Worm (Caenorhabditis elegans) whole organism, L2 larva: ENCODE results near the gene ppm-1.G.

Experiments
- C34F6.9 ChIP-seq: fragments of 150-350 bp; optimal IDR thresholded peaks from 2 replicates; lab custom pipeline; 2014; ENCODE audit warnings: missing biosample characterization, missing genetic modification characterization
- R02D3.7 ChIP-seq: fragments of 150-350 bp; optimal IDR thresholded peaks from 2 replicates; lab custom pipeline; 2014; ENCODE audit warnings: missing biosample characterization, missing genetic modification characterization
- ZK546.5 ChIP-seq: sonication (generic microtip); optimal IDR thresholded peaks from 2 replicates; lab custom pipeline; 2017; ENCODE audit warnings: missing biosample characterization, missing genetic modification characterization
- alr-1 ChIP-seq: fragments of 150-350 bp; optimal IDR thresholded peaks from 2 replicates; lab custom pipeline; 2014; ENCODE audit warnings: missing biosample characterization, missing genetic modification characterization
- ama-1 ChIP-seq: fragments of 150-350 bp; optimal IDR thresholded peaks from 2 replicates; lab custom pipeline; 2018; ENCODE audit warnings: inconsistent platforms
- blmp-1 ChIP-seq: sonication (generic microtip); optimal IDR thresholded peaks from 2 replicates; lab custom pipeline; 2017; ENCODE audit warnings: missing genetic modification characterization, mild to moderate bottlenecking, missing compliant biosample characterization, antibody characterized with exemption, moderate library complexity; ENCODE audit not compliant: insufficient read depth
- ceh-16 ChIP-seq: fragments of 150-350 bp; optimal IDR thresholded peaks from 2 replicates; lab custom pipeline; 2014; ENCODE audit warnings: missing biosample characterization, missing genetic modification characterization
- ceh-82 ChIP-seq: fragments of 150-350 bp; optimal IDR thresholded peaks from 2 replicates; lab custom pipeline; 2014; ENCODE audit warnings: missing biosample characterization, missing genetic modification characterization
- dmd-4 ChIP-seq: sonication (generic microtip); optimal IDR thresholded peaks from 2 replicates; lab custom pipeline; 2017; ENCODE audit warnings: missing biosample characterization, missing genetic modification characterization
- egl-27 ChIP-seq: sonication (generic microtip); optimal IDR thresholded peaks from 3 replicates; lab custom pipeline; 2017; ENCODE audit warnings: missing biosample characterization, missing genetic modification reagents, missing genetic modification characterization
- elt-3 ChIP-seq: sonication (generic microtip); optimal IDR thresholded peaks from 2 replicates; lab custom pipeline; 2017; ENCODE audit warnings: missing biosample characterization, missing genetic modification characterization
- fos-1 ChIP-seq: fragments of 150-350 bp; optimal IDR thresholded peaks from 2 replicates; lab custom pipeline; 2014; ENCODE audit warnings: missing biosample characterization, missing genetic modification characterization
- lin-13 ChIP-seq: fragments of 150-350 bp; optimal IDR thresholded peaks from 2 replicates; lab custom pipeline; 2014; ENCODE audit warnings: missing biosample characterization, missing genetic modification reagents, missing genetic modification characterization
- lin-39 ChIP-seq: fragments of 150-350 bp; optimal IDR thresholded peaks from 2 replicates; lab custom pipeline; 2014; ENCODE audit warnings: missing biosample characterization, missing genetic modification reagents, missing genetic modification characterization
- lsy-2 ChIP-seq, 2 experiments: fragments of 150-350 bp in 1 of 2; sonication (generic microtip) in 1 of 2; optimal IDR thresholded peaks; 2 replicates each; lab custom pipeline; 2014 to 2017; ENCODE audit warnings: missing biosample characterization in 2 of 2, missing genetic modification characterization in 2 of 2
- mab-5 ChIP-seq: fragments of 150-350 bp; optimal IDR thresholded peaks from 2 replicates; lab custom pipeline; 2014; ENCODE audit warnings: missing biosample characterization, missing genetic modification characterization
- mdl-1 ChIP-seq, 2 experiments: fragments of 150-350 bp in 1 of 2; sonication (generic microtip) in 1 of 2; optimal IDR thresholded peaks; 2 replicates each; lab custom pipeline; 2017; ENCODE audit warnings: missing biosample characterization in 2 of 2, missing genetic modification characterization in 2 of 2
- nhr-11 ChIP-seq: fragments of 150-350 bp; optimal IDR thresholded peaks from 2 replicates; lab custom pipeline; 2014; ENCODE audit warnings: missing biosample characterization, missing genetic modification characterization
- nhr-12 ChIP-seq: fragments of 150-350 bp; optimal IDR thresholded peaks from 2 replicates; lab custom pipeline; 2014; ENCODE audit warnings: missing biosample characterization, missing genetic modification characterization
- nhr-23 ChIP-seq: fragments of 150-350 bp; optimal IDR thresholded peaks from 2 replicates; lab custom pipeline; 2014; ENCODE audit warnings: missing biosample characterization, missing genetic modification reagents, missing genetic modification characterization
- nhr-25 ChIP-seq: fragments of 150-350 bp; sonication (generic microtip); optimal IDR thresholded peaks from 3 replicates; lab custom pipeline; 2014; ENCODE audit warnings: missing biosample characterization, missing genetic modification characterization
- nhr-6 ChIP-seq: fragments of 150-350 bp; optimal IDR thresholded peaks from 2 replicates; lab custom pipeline; 2014; ENCODE audit warnings: missing biosample characterization, missing genetic modification characterization
- nhr-77 ChIP-seq: fragments of 150-350 bp; optimal IDR thresholded peaks from 2 replicates; lab custom pipeline; 2014; ENCODE audit warnings: missing biosample characterization, missing genetic modification characterization
- peb-1 ChIP-seq: fragments of 150-350 bp; optimal IDR thresholded peaks from 2 replicates; lab custom pipeline; 2014; ENCODE audit warnings: missing biosample characterization, missing genetic modification characterization
- skn-1 ChIP-seq: sonication (generic microtip); optimal IDR thresholded peaks from 2 replicates; lab custom pipeline; 2017; ENCODE audit warnings: missing biosample characterization, missing genetic modification characterization
- sma-3 ChIP-seq: sonication (generic microtip); optimal IDR thresholded peaks from 2 replicates; lab custom pipeline; 2016; ENCODE audit warnings: missing genetic modification reagents, missing genetic modification characterization, missing compliant biosample characterization
- sma-9 ChIP-seq, 2 experiments: fragments of 150-350 bp in 1 of 2; sonication (generic microtip) in 1 of 2; optimal IDR thresholded peaks; 2 replicates each; lab custom pipeline; 2014 to 2016; ENCODE audit warnings: missing genetic modification characterization in 2 of 2, mild to moderate bottlenecking in 1 of 2, missing biosample characterization in 1 of 2, missing compliant biosample characterization in 1 of 2, missing genetic modification reagents in 1 of 2, moderate library complexity in 1 of 2
- snpc-4 ChIP-seq: fragments of 150-350 bp; optimal IDR thresholded peaks from 2 replicates; lab custom pipeline; 2014; ENCODE audit warnings: missing biosample characterization, missing genetic modification characterization
- unc-39 ChIP-seq: fragments of 150-350 bp; optimal IDR thresholded peaks from 2 replicates; lab custom pipeline; 2014; ENCODE audit warnings: missing biosample characterization, missing genetic modification characterization
- unc-55 ChIP-seq: fragments of 150-350 bp; sonication (generic microtip); optimal IDR thresholded peaks from 3 replicates; lab custom pipeline; 2014; ENCODE audit warnings: missing biosample characterization, missing genetic modification reagents, missing genetic modification characterization
- unc-62 ChIP-seq: fragments of 150-350 bp; optimal IDR thresholded peaks from 2 replicates; lab custom pipeline; 2014; ENCODE audit warnings: missing biosample characterization, missing genetic modification reagents, missing genetic modification characterization
- ztf-1 ChIP-seq: fragments of 200-800 bp; sonication (Bioruptor generic); conservative IDR thresholded peaks from 2 replicates; pipeline ENCODE4 v1.3.6; 2022; ENCODE audit warnings: missing genetic modification characterization, missing compliant biosample characterization
- ztf-11 ChIP-seq: sonication (generic microtip); optimal IDR thresholded peaks from 2 replicates; lab custom pipeline; 2017; ENCODE audit warnings: missing biosample characterization, missing genetic modification characterization
- ztf-4 ChIP-seq: fragments of 150-350 bp; optimal IDR thresholded peaks from 2 replicates; lab custom pipeline; 2014; ENCODE audit warnings: missing biosample characterization, missing genetic modification characterization

ppm-1.G gene

DNA sequence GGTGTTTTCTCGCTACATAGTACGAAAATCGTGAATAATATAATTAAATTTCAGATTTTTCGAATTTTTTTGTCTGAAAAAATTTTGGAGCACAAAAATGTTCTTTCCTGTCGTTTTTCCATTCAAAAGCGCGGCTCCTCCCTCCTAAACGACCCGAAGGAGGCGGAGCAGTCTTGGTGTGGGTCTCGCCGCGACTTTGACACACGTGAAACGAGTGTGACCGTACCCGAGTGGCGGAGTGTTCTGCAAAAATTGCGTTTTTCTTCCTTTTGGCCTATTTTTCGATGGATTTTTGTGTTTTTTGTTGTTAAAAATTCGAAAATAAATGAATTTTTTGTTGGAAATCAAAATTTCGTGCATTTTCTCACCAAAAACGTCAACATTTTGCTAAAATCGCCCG is 10.1 kb downstream of the ppm-1.G start, which contains the start of gene snt-2 (continued):
- peak; percentile 36 for TF ChIP-seq ZK546.5 (tag; lab: Kevin White, UChicago)
- TF ChIP-seq unc-62 (GFP tag; lab: Kevin White, UChicago) = no peak
- TF ChIP-seq unc-55 = peak; percentile 92
- TF ChIP-seq, all 48 proteins: peak for 20

DNA sequence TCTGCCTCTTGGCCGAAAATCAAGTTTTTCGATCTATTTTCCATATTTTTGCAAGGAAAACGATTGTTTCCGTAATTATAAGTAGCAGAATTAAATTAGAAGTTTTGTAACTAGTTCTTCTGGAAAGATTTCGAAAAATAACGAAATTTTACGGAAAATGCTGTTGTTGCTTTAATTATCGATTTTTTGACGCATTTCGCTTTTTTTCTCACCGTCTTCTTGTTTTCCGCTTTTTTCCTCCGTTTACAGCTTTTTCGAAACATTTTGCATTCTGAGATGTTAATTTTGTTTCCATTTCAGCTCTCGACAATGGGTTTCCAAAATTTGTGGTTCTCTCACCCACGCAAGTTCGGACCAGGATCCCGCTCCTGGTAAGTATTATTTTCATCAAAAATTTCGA is 10.5 kb downstream of the ppm-1.G start, which contains the start of gene rps-29:
TSS of gene rps-29 (plus strand) at position 301 of the 400 bp plus-strand sequence.
- TF ChIP-seq fos-1 (tag; lab: Kevin White, UChicago) (no peak), nhr-25 (tag; lab: Kevin White, UChicago) (no peak), snpc-4 (tag; lab: Kevin White, UChicago) (no peak), ceh-16 (no peak), elt-3 (tag; lab: Kevin White, UChicago) (no peak), blmp-1 (no peak), ZK546.5 (tag; lab: Kevin White, UChicago) (no peak), nhr-6 (tag; lab: Kevin White, UChicago) (no peak), skn-1 (tag; lab: Kevin White, UChicago) (no peak)

DNA sequence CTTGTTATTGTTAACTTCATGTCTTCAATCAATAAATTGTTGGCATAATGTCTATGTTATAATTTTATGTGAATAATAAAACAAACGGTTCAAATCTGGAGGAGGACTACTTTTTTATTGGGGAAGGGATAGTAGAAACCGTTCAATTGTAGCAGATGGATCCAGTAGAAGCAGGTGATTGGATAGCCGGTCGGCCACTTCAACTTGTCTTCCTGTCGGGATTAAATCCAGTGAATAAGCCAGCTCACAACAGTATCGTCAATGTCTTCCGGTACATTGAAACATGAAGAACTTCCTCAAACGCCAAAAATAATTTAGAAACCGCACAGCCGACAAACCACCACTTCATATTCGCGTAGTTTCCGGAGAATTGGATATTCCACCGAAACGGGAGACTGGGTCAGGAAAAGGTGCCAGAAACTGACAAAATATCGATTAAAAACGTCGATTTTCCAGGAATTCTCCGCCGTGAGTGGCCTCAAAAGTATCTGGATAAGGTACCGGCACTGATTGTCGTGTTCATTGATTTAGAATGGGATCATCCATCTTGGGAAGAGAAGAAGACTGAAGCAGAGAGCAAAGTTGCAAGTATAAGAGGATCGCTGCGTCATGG is 11.6 kb downstream of the ppm-1.G start, which contains the start of gene trpp-11:
TSS of gene trpp-11 (plus strand) at position 153 of the 613 bp plus-strand sequence.
- TF ChIP-seq dmd-4 (no peak), unc-55 (no peak), elt-3 (tag; lab: Kevin White, UChicago) (no peak), mdl-1 (tag; optimal IDR thresholded peaks at IDR 0.05; lab: Kevin White, UChicago) (no peak), nhr-12 (no peak), ztf-1 (GFP tag; lab: Robert Waterston, UW) (no peak), lin-39 (tag; lab: Kevin White, UChicago) (no peak), lin-13 (GFP tag; lab: Kevin White, UChicago) (no peak)

DNA sequence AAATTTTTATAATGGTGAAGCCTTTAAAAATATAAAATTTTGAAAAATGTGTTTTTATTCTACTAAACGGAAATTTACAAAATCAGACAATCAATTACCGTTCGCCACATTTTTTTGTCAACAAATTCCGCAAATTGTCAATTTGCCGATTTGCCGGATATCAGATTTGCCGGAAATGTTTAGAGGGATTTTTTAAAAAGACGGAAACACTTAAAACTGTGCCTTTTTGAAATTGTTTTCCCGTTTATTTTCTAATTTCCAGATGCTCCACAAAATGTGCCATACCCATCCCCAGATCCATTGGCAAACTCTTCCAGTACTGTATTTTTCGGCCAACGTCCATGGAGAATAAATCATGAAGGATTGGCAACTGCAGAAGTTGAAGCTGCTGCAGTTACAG is 14.0 kb downstream of the ppm-1.G start:
- no peak for TF ChIP-seq sma-9 (GFP tag; optimal IDR thresholded peaks at IDR 0.05; lab: Kevin White, UChicago)
- no peak for TF ChIP-seq sma-9 (tag; optimal IDR thresholded peaks at IDR 0.05; lab: Kevin White, UChicago)
- TF ChIP-seq ceh-82 (tag; lab: Kevin White, UChicago) = no peak
- no peak for TF ChIP-seq mab-5 (tag; lab: Kevin White, UChicago)
- TF ChIP-seq sma-3 (GFP tag; lab: Kevin White, UChicago) = no peak
- no peak for TF ChIP-seq ztf-11 (tag; lab: Kevin White, UChicago)
- no peak for TF ChIP-seq ztf-4
- no peak for TF ChIP-seq ama-1
- TF ChIP-seq nhr-23 (tag; lab: Kevin White, UChicago) = no peak
- no peak for TF ChIP-seq C34F6.9 (tag; lab: Kevin White, UChicago)
- TF ChIP-seq snpc-4 (tag; lab: Kevin White, UChicago) = no peak
- TF ChIP-seq peb-1 (tag; lab: Kevin White, UChicago) = no peak
- TF ChIP-seq nhr-12 = no peak
- TF ChIP-seq alr-1 (tag; lab: Kevin White, UChicago) = no peak
- TF ChIP-seq unc-62 (GFP tag; lab: Kevin White, UChicago) = no peak
- TF ChIP-seq fos-1 (tag; lab: Kevin White, UChicago) = no peak
- TF ChIP-seq nhr-6 (tag; lab: Kevin White, UChicago) = no peak
- no peak for TF ChIP-seq blmp-1
- no peak for TF ChIP-seq nhr-25 (tag; lab: Kevin White, UChicago)
- no peak for TF ChIP-seq egl-27 (tag; lab: Kevin White, UChicago)
- no peak for TF ChIP-seq nhr-77 (tag; lab: Kevin White, UChicago)

ce11 chrIII:802041-802440 is 18.5 kb downstream of the ppm-1.G start:
- TF ChIP-seq lsy-2 (tag; optimal IDR thresholded peaks at IDR 0.05; lab: Kevin White, UChicago) (no peak), dmd-4 (no peak), mdl-1 (tag; optimal IDR thresholded peaks at IDR 0.05; lab: Kevin White, UChicago) (no peak)

DNA sequence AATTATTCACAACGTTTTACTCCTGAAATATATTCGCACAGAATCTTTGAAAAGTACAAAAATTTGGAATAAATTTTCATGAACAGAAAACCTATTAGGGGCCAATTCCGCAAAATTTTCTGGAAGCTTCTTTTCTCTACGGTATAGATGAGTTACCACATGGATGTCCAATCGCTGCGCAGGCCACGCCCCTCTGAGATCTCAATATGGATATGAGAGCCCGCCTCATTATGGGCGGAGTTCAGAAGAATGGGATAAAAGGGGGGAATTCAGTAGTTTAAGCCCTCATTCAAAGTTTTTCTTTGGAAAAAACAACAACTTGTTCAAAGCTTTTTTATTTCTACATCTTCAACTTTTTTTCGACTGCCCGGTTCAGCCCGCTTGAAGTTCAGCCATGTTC is 28.0 kb downstream of the ppm-1.G start, which contains the start of gene daf-7:
TSS of gene daf-7 (plus strand) at position 301 of the 400 bp plus-strand sequence.
- TF ChIP-seq sma-3 (GFP tag; lab: Kevin White, UChicago) (no peak), lin-13 (GFP tag; lab: Kevin White, UChicago) (no peak), R02D3.7 (tag; lab: Kevin White, UChicago) (no peak), nhr-25 (tag; lab: Kevin White, UChicago) (no peak), unc-55 (no peak), unc-39 (no peak), mdl-1 (tag; optimal IDR thresholded peaks at IDR 0.05; lab: Kevin White, UChicago) (no peak), elt-3 (tag; lab: Kevin White, UChicago) (no peak), nhr-11 (tag; lab: Kevin White, UChicago) (no peak)
